Worm (Caenorhabditis elegans) whole organism, late embryonic: ENCODE results near the gene C47E8.9.

Source experiments
- C08G9.2 ChIP-seq: sonication (generic microtip); optimal IDR thresholded peaks from 2 replicates; lab custom pipeline; 2016; ENCODE audit warnings: mild to moderate bottlenecking, missing genetic modification characterization, moderate library complexity, missing compliant biosample characterization
- F13H6.1 ChIP-seq: sonication (generic microtip); optimal IDR thresholded peaks from 2 replicates; lab custom pipeline; 2016; ENCODE audit warnings: missing genetic modification characterization, missing compliant biosample characterization
- K02D7.2 ChIP-seq: sonication (generic microtip); optimal IDR thresholded peaks from 2 replicates; lab custom pipeline; 2017; ENCODE audit warnings: mild to moderate bottlenecking, missing genetic modification characterization, missing compliant biosample characterization
- K09A11.1 ChIP-seq: sonication (generic microtip); optimal IDR thresholded peaks from 2 replicates; lab custom pipeline; 2017; ENCODE audit warnings: antibody characterized with exemption, mild to moderate bottlenecking, missing genetic modification characterization, missing compliant biosample characterization; ENCODE audit not compliant: insufficient read depth
- Y22D7AL.16 ChIP-seq: sonication (generic microtip); optimal IDR thresholded peaks from 2 replicates; lab custom pipeline; 2016; ENCODE audit warnings: missing genetic modification characterization, missing compliant biosample characterization
- ama-1 ChIP-seq: fragments of 150-350 bp; optimal IDR thresholded peaks from 2 replicates; lab custom pipeline; 2014
- ceh-18 ChIP-seq: sonication (generic microtip); optimal IDR thresholded peaks from 2 replicates; lab custom pipeline; 2016; ENCODE audit warnings: missing genetic modification characterization, missing compliant biosample characterization
- ceh-19 ChIP-seq: fragments of 200-800 bp; sonication (Bioruptor generic); optimal IDR thresholded peaks from 2 replicates; lab custom pipeline; 2018; ENCODE audit warnings: mild to moderate bottlenecking, missing genetic modification characterization, missing compliant biosample characterization
- ceh-2 ChIP-seq: sonication (generic microtip); optimal IDR thresholded peaks from 2 replicates; lab custom pipeline; 2016; ENCODE audit warnings: missing genotype, missing genetic modification characterization, missing compliant biosample characterization
- ceh-22 ChIP-seq: sonication (generic microtip); optimal IDR thresholded peaks from 2 replicates; lab custom pipeline; 2017; ENCODE audit warnings: missing biosample characterization, missing genetic modification characterization
- ceh-24 ChIP-seq: sonication (generic microtip); optimal IDR thresholded peaks from 2 replicates; lab custom pipeline; 2016; ENCODE audit warnings: mild to moderate bottlenecking, missing genetic modification characterization, missing compliant biosample characterization
- ceh-30 ChIP-seq: fragments of 150-350 bp; optimal IDR thresholded peaks from 2 replicates; lab custom pipeline; 2014; ENCODE audit warnings: missing biosample characterization, missing genetic modification characterization
- ceh-31 ChIP-seq: sonication (generic microtip); optimal IDR thresholded peaks from 2 replicates; lab custom pipeline; 2016; ENCODE audit warnings: missing genetic modification characterization, missing compliant biosample characterization
- ceh-48 ChIP-seq: sonication (generic microtip); optimal IDR thresholded peaks from 2 replicates; lab custom pipeline; 2016; ENCODE audit warnings: missing genetic modification characterization, inconsistent platforms, missing compliant biosample characterization
- dmd-4 ChIP-seq: sonication (generic microtip); optimal IDR thresholded peaks from 2 replicates; lab custom pipeline; 2016; ENCODE audit warnings: borderline replicate concordance, missing genetic modification characterization, missing compliant biosample characterization
- elt-4 ChIP-seq: sonication (generic microtip); optimal IDR thresholded peaks from 2 replicates; lab custom pipeline; 2016; ENCODE audit warnings: missing genetic modification characterization, missing compliant biosample characterization
- ets-4 ChIP-seq: sonication (generic microtip); optimal IDR thresholded peaks from 2 replicates; lab custom pipeline; 2016; ENCODE audit warnings: missing genetic modification characterization, missing compliant biosample characterization
- eyg-1 ChIP-seq: sonication (generic microtip); optimal IDR thresholded peaks from 2 replicates; lab custom pipeline; 2016; ENCODE audit warnings: missing genotype, missing genetic modification characterization, missing compliant biosample characterization
- gmeb-2 ChIP-seq: sonication (generic microtip); optimal IDR thresholded peaks from 2 replicates; lab custom pipeline; 2016; ENCODE audit warnings: missing genetic modification characterization, inconsistent platforms, missing compliant biosample characterization
- hlh-13 ChIP-seq: fragments of 200-800 bp; sonication (Bioruptor generic); optimal IDR thresholded peaks from 2 replicates; lab custom pipeline; 2018; ENCODE audit warnings: mild to moderate bottlenecking, missing genetic modification characterization, missing compliant biosample characterization
- hlh-8 ChIP-seq: sonication (generic microtip); optimal IDR thresholded peaks from 2 replicates; lab custom pipeline; 2016; ENCODE audit warnings: missing genotype, missing genetic modification characterization, missing compliant biosample characterization
- lim-6 ChIP-seq: sonication (generic microtip); optimal IDR thresholded peaks from 2 replicates; lab custom pipeline; 2016; ENCODE audit warnings: missing genetic modification characterization, missing compliant biosample characterization
- nfya-1 ChIP-seq: sonication (generic microtip); optimal IDR thresholded peaks from 2 replicates; lab custom pipeline; 2017; ENCODE audit warnings: missing genetic modification characterization, mild to moderate bottlenecking, missing compliant biosample characterization, antibody characterized with exemption, moderate library complexity
- nhr-11 ChIP-seq: fragments of 150-350 bp; optimal IDR thresholded peaks from 2 replicates; lab custom pipeline; 2014; ENCODE audit warnings: missing biosample characterization, missing genetic modification characterization
- npax-4 ChIP-seq: sonication (generic microtip); optimal IDR thresholded peaks from 2 replicates; lab custom pipeline; 2016; ENCODE audit warnings: missing genetic modification characterization, missing compliant biosample characterization
- odd-2 ChIP-seq: sonication (generic microtip); optimal IDR thresholded peaks from 2 replicates; lab custom pipeline; 2017; ENCODE audit warnings: antibody characterized with exemption, mild to moderate bottlenecking, missing genetic modification characterization, missing compliant biosample characterization
- pag-3 ChIP-seq: sonication (generic microtip); optimal IDR thresholded peaks from 2 replicates; lab custom pipeline; 2016; ENCODE audit warnings: missing compliant biosample characterization, missing genetic modification characterization, borderline replicate concordance
- pha-4 ChIP-seq: fragments of 150-350 bp; optimal IDR thresholded peaks from 2 replicates; lab custom pipeline; 2018; ENCODE audit warnings: missing biosample characterization, missing genetic modification reagents, missing genetic modification characterization
- pqm-1 ChIP-seq: sonication (generic microtip); optimal IDR thresholded peaks from 2 replicates; lab custom pipeline; 2016; ENCODE audit warnings: missing genetic modification characterization, missing compliant biosample characterization
- pros-1 ChIP-seq: fragments of 150-350 bp; optimal IDR thresholded peaks from 2 replicates; lab custom pipeline; 2014; ENCODE audit warnings: missing biosample characterization, missing genetic modification reagents, missing genetic modification characterization
- rnt-1 ChIP-seq: sonication (generic microtip); optimal IDR thresholded peaks from 2 replicates; lab custom pipeline; 2016; ENCODE audit warnings: missing genetic modification characterization, missing compliant biosample characterization
- sdc-2 ChIP-seq: sonication (generic microtip); optimal IDR thresholded peaks from 2 replicates; lab custom pipeline; 2016; ENCODE audit warnings: missing genotype, missing genetic modification characterization, missing compliant biosample characterization
- sox-2 ChIP-seq: fragments of 200-800 bp; sonication (Bioruptor generic); IDR thresholded peaks from 2 replicates; pipeline ENCODE4 v1.3.6; 2022; ENCODE audit warnings: missing genetic modification reagents, missing genetic modification characterization, missing compliant biosample characterization
- sox-4 ChIP-seq: sonication (generic microtip); optimal IDR thresholded peaks from 2 replicates; lab custom pipeline; 2017; ENCODE audit warnings: mild to moderate bottlenecking, missing genetic modification characterization, inconsistent platforms, missing compliant biosample characterization
- syd-9 ChIP-seq: sonication (generic microtip); optimal IDR thresholded peaks from 2 replicates; lab custom pipeline; 2016; ENCODE audit warnings: mild to moderate bottlenecking, missing genetic modification characterization, moderate library complexity, missing compliant biosample characterization
- tbx-2 ChIP-seq: sonication (generic microtip); optimal IDR thresholded peaks from 2 replicates; lab custom pipeline; 2016; ENCODE audit warnings: missing genetic modification characterization, missing compliant biosample characterization
- ttx-3 ChIP-seq: sonication (generic microtip); optimal IDR thresholded peaks from 2 replicates; lab custom pipeline; 2016; ENCODE audit warnings: missing genetic modification reagents, missing genetic modification characterization, missing compliant biosample characterization
- unc-42 ChIP-seq: sonication (generic microtip); optimal IDR thresholded peaks from 2 replicates; lab custom pipeline; 2016; ENCODE audit warnings: missing genotype, missing genetic modification characterization, missing compliant biosample characterization
- unc-55 ChIP-seq: sonication (generic microtip); optimal IDR thresholded peaks from 2 replicates; lab custom pipeline; 2017; ENCODE audit warnings: missing biosample characterization, missing genetic modification reagents, missing genetic modification characterization
- unc-86 ChIP-seq: sonication (generic microtip); optimal IDR thresholded peaks from 2 replicates; lab custom pipeline; 2016; ENCODE audit warnings: missing genetic modification characterization, missing compliant biosample characterization
- zip-5 ChIP-seq: sonication (generic microtip); optimal IDR thresholded peaks from 2 replicates; lab custom pipeline; 2016; ENCODE audit warnings: missing genetic modification characterization, missing compliant biosample characterization
- ztf-16 ChIP-seq: sonication (generic microtip); optimal IDR thresholded peaks from 2 replicates; lab custom pipeline; 2017; ENCODE audit warnings: missing genetic modification characterization, missing compliant biosample characterization

Gene C47E8.9

DNA sequence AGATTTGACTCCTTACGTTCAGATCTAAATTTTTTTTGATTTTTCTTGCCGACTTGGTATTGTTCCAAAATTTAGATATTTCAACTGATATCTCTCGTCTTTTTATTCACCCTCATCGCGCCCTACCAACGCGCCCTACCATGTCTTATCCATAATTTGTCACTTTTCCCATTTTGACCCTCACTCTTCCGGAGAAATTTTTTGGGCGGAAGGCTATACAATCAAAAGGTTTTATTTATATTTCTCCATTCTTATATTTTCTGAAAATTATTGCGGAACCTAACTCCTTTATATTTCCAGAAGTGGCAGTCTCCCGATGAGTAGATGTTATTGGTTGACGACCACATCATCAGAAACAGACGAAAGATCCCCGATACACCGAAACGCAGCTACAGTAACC is 42.3 kb upstream of the C47E8.9 start, which contains the start of gene hot-1:
Gene hot-1 (plus strand): TSS at position 301 of the 400 bp plus-strand sequence.
- TF ChIP-seq pqm-1 (no peak), sox-2 (GFP tag; lab: Robert Waterston, UW) (no peak), nfya-1 (tag; lab: Kevin White, UChicago) (no peak), K09A11.1 (no peak), ets-4 (tag; lab: Kevin White, UChicago) (no peak), nhr-11 (no peak), pros-1 (tag; lab: Kevin White, UChicago) (no peak), ama-1 (no peak), unc-42 (tag; lab: Kevin White, UChicago) (no peak), npax-4 (tag; lab: Kevin White, UChicago) (no peak), lim-6 (no peak), K02D7.2 (tag; lab: Kevin White, UChicago) (no peak), ceh-24 (tag; lab: Kevin White, UChicago) (no peak), unc-86 (tag; lab: Kevin White, UChicago) (no peak), ceh-31 (no peak), sdc-2 (tag; lab: Kevin White, UChicago) (no peak)

DNA sequence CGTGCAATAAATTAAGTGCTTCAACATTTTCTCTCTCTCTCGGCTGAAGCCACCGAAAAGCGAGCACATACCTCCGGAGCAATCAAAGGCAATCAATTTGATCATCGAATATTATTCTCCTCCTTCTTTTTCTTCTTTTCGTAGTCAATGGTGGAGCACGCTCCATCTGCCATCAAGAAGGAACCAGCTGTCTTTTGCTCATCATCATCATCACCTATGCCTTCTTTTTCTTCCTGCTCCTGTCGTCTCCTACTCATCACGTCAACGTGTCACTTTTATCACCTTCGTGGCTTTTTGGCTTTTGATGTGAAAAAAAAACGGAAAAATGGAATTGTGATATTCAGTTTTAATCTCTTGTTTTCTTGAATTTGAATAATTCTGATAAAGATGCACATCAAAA is 37.4 kb upstream of the C47E8.9 start:
- TF ChIP-seq ceh-18 (tag; lab: Kevin White, UChicago) (peak; percentile 16), npax-4 (tag; lab: Kevin White, UChicago) (no peak), unc-55 (GFP tag; lab: Kevin White, UChicago) (peak; percentile 85), rnt-1 (tag; lab: Kevin White, UChicago) (peak; percentile 34)

DNA sequence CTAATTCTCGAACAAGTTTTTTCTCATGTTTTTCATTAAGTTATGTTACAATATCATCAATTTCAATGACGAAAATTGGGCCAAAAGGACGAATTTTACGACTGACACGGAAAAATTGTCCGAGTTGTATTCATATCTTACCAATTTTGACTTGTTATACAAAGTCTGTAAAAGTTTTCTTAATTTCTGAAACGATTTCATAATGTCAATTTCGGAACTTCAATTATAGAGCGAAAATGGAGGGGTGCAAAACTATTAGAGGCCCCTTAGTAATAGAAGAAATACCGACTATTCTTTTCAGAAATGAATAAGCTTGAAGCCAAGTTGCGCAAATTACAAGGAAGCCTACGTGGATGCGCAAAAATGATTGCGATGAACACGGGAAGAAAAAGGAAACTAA is 31.5 kb upstream of the C47E8.9 start, which contains the start of gene F43D2.3:
Gene F43D2.3 (plus strand): TSS at position 301 of the 400 bp plus-strand sequence.
- TF ChIP-seq pag-3 (no peak), dmd-4 (no peak)

DNA sequence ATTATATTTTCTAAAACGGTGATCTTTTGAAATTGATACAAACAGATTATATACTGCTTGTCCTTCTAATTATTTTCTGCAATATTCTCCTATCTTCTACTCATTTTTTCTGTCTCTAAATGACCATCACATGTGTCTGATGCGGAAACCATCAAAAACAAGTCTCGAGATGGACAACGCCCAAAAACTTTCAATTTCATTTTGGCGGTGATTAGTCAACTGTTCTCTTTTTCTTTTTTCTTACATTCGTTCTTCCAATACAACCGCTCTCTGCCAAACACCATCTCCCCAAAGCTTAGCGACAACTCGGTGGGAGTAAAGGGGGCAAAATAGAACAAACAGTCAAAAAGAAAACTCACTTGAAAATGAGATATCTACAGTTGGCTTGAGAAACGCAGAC is 29.8 kb upstream of the C47E8.9 start:
- no peak for TF ChIP-seq C08G9.2
- no peak for TF ChIP-seq ceh-19 (GFP tag; lab: Kevin White, UChicago)
- TF ChIP-seq eyg-1: no peak
- no peak for TF ChIP-seq hlh-13 (GFP tag; lab: Kevin White, UChicago)
- TF ChIP-seq odd-2 (tag; lab: Kevin White, UChicago): no peak
- TF ChIP-seq tbx-2: no peak
- no peak for TF ChIP-seq ceh-22 (tag; lab: Kevin White, UChicago)
- no peak for TF ChIP-seq lim-6
- TF ChIP-seq, all 69 proteins: peak for 0

DNA sequence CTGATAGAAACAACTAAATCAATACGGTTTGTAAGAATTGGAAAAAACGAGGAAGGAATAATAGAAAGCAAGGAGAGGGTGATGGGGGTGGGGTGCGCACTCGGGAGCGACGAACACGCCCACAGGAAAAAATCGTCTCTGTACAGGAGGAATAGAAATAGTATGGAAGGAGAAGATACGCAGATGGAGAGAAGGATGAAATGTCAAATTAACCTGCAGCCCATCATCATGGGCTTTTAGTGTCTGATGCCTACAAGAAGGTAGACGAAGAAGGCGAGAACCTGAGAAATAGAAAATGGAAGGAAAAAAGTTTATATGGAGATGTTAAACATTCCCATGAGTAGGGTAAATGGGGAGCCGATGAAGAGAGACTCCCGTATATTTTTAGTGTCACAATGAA is 28.0 kb upstream of the C47E8.9 start, which contains the start of gene F43D2.6:
Gene F43D2.6 (minus strand): TSS at position 62 of the 400 bp plus-strand sequence.
- TF ChIP-seq hlh-8 (tag; lab: Kevin White, UChicago): no peak
- no peak for TF ChIP-seq elt-4 (tag; lab: Kevin White, UChicago)
- TF ChIP-seq ceh-30: no peak
- TF ChIP-seq sox-4: no peak
- TF ChIP-seq ceh-18 (tag; lab: Kevin White, UChicago): no peak
- no peak for TF ChIP-seq gmeb-2 (tag; lab: Kevin White, UChicago)
- TF ChIP-seq eyg-1: no peak
- TF ChIP-seq nfya-1 (tag; lab: Kevin White, UChicago): no peak
- no peak for TF ChIP-seq sdc-2 (tag; lab: Kevin White, UChicago)
- TF ChIP-seq ama-1: no peak
- TF ChIP-seq ceh-2 (tag; lab: Kevin White, UChicago): no peak
- no peak for TF ChIP-seq Y22D7AL.16 (tag; lab: Kevin White, UChicago)
- TF ChIP-seq F13H6.1 (tag; lab: Kevin White, UChicago): no peak
- TF ChIP-seq pha-4 (tag; lab: Kevin White, UChicago): no peak
- TF ChIP-seq ttx-3: no peak
- no peak for TF ChIP-seq ztf-16 (tag; lab: Kevin White, UChicago)
- TF ChIP-seq pqm-1: no peak
- TF ChIP-seq syd-9 (tag; lab: Kevin White, UChicago): no peak
- TF ChIP-seq ceh-48 (tag; lab: Kevin White, UChicago): no peak
- TF ChIP-seq zip-5 (tag; lab: Kevin White, UChicago): no peak
